Fruit fly (Drosophila melanogaster): ENCODE data around the gene CG5160.

dm6 chr2L:7424907-7425689 lies 26.5 kb upstream of the CG5160 start:
- TF ChIP-seq CG14711 (tag; optimal IDR thresholded peaks at IDR 0.05) = peak; percentile 86
- no peak for TF ChIP-seq cnc (optimal IDR thresholded peaks at IDR 0.05)
- peak; percentile 90 for TF ChIP-seq CG7101 (tag; optimal IDR thresholded peaks at IDR 0.05)
- peak; percentile 59 for TF ChIP-seq Crg-1 (GFP tag; optimal IDR thresholded peaks at IDR 0.05)
- peak; percentile 10 for TF ChIP-seq Clk (GFP tag; optimal IDR thresholded peaks at IDR 0.05)
- no peak for TF ChIP-seq CG5204 (GFP tag; optimal IDR thresholded peaks at IDR 0.05)
